Worm (Caenorhabditis elegans) whole organism, mixed stage, embryonic: ENCODE results near the gene pgap-1.
A peak's percentile ranks its signal among the peaks of the same experiment; 100 is the strongest.

ENCODE experiments used
- M03D4.4 ChIP-seq: sonication (generic microtip); optimal IDR thresholded peaks from 2 replicates; lab custom pipeline; 2017; ENCODE audit warnings: mild to moderate bottlenecking, missing genetic modification characterization, missing compliant biosample characterization
- bed-3 ChIP-seq: fragments of 200-800 bp; sonication (Bioruptor generic); optimal IDR thresholded peaks from 3 replicates; lab custom pipeline; 2018; ENCODE audit warnings: mild to moderate bottlenecking, missing genetic modification characterization, moderate library complexity, missing compliant biosample characterization
- blmp-1 ChIP-seq: fragments of 150-350 bp; optimal IDR thresholded peaks from 2 replicates; lab custom pipeline; 2014; ENCODE audit warnings: missing biosample characterization, missing genetic modification characterization
- ceh-39 ChIP-seq: fragments of 150-350 bp; optimal IDR thresholded peaks from 2 replicates; lab custom pipeline; 2014; ENCODE audit warnings: missing biosample characterization, missing genetic modification characterization
- ceh-43 ChIP-seq: fragments of 200-800 bp; sonication (Bioruptor generic); optimal IDR thresholded peaks from 2 replicates; lab custom pipeline; 2018; ENCODE audit warnings: mild to moderate bottlenecking, missing genetic modification characterization, moderate library complexity, missing compliant biosample characterization
- ceh-83 ChIP-seq: fragments of 200-800 bp; sonication (Bioruptor generic); optimal IDR thresholded peaks from 2 replicates; lab custom pipeline; 2018; ENCODE audit warnings: mild to moderate bottlenecking, missing genetic modification characterization, missing compliant biosample characterization
- ces-1 ChIP-seq: fragments of 150-350 bp; optimal IDR thresholded peaks from 2 replicates; lab custom pipeline; 2014; ENCODE audit warnings: missing biosample characterization, missing genetic modification reagents, missing genetic modification characterization
- cnd-1 ChIP-seq: fragments of 200-800 bp; sonication (Bioruptor generic); optimal IDR thresholded peaks from 2 replicates; lab custom pipeline; 2018; ENCODE audit warnings: mild to moderate bottlenecking, missing genetic modification characterization, missing compliant biosample characterization
- drap-1 ChIP-seq: fragments of 200-800 bp; sonication (Bioruptor generic); optimal IDR thresholded peaks from 3 replicates; lab custom pipeline; 2018; ENCODE audit warnings: mild to moderate bottlenecking, missing genetic modification characterization, missing compliant biosample characterization
- elt-1 ChIP-seq: sonication (generic microtip); optimal IDR thresholded peaks from 2 replicates; lab custom pipeline; 2017; ENCODE audit warnings: missing genetic modification characterization, mild to moderate bottlenecking, missing compliant biosample characterization, antibody characterized with exemption, moderate library complexity, borderline replicate concordance; ENCODE audit not compliant: insufficient read depth
- elt-3 ChIP-seq: fragments of 150-350 bp; optimal IDR thresholded peaks from 2 replicates; lab custom pipeline; 2014; ENCODE audit warnings: missing biosample characterization, missing genetic modification characterization
- flh-1 ChIP-seq: fragments of 200-800 bp; sonication (Bioruptor generic); optimal IDR thresholded peaks from 2 replicates; lab custom pipeline; 2018; ENCODE audit warnings: mild to moderate bottlenecking, missing genetic modification characterization, moderate library complexity, missing compliant biosample characterization
- ham-2 ChIP-seq: fragments of 200-800 bp; sonication (Bioruptor generic); optimal IDR thresholded peaks from 2 replicates; lab custom pipeline; 2018; ENCODE audit warnings: mild to moderate bottlenecking, missing genetic modification characterization, missing compliant biosample characterization
- hlh-1 ChIP-seq: fragments of 150-350 bp; optimal IDR thresholded peaks from 2 replicates; lab custom pipeline; 2014; ENCODE audit warnings: missing biosample characterization, missing genetic modification reagents, missing genetic modification characterization
- lin-13 ChIP-seq: fragments of 150-350 bp; optimal IDR thresholded peaks from 2 replicates; lab custom pipeline; 2014; ENCODE audit warnings: missing biosample characterization, missing genetic modification characterization
- lin-32 ChIP-seq: fragments of 200-800 bp; sonication (Bioruptor generic); optimal IDR thresholded peaks from 2 replicates; lab custom pipeline; 2018; ENCODE audit warnings: mild to moderate bottlenecking, missing genetic modification characterization, missing compliant biosample characterization
- lsy-2 ChIP-seq: fragments of 150-350 bp; optimal IDR thresholded peaks from 2 replicates; lab custom pipeline; 2014; ENCODE audit warnings: missing biosample characterization, missing genetic modification characterization
- mab-5 ChIP-seq: fragments of 150-350 bp; optimal IDR thresholded peaks from 2 replicates; lab custom pipeline; 2014; ENCODE audit warnings: missing biosample characterization, missing genetic modification characterization
- mep-1 ChIP-seq: fragments of 150-350 bp; optimal IDR thresholded peaks from 2 replicates; lab custom pipeline; 2017; ENCODE audit warnings: missing biosample characterization, missing genetic modification reagents, missing genetic modification characterization, inconsistent platforms
- mls-2 ChIP-seq: sonication (generic microtip); optimal IDR thresholded peaks from 2 replicates; lab custom pipeline; 2016; ENCODE audit warnings: mild to moderate bottlenecking, missing genetic modification characterization, moderate library complexity, missing compliant biosample characterization
- nhr-12 ChIP-seq: fragments of 150-350 bp; optimal IDR thresholded peaks from 2 replicates; lab custom pipeline; 2014; ENCODE audit warnings: missing biosample characterization, missing genetic modification characterization
- nhr-2 ChIP-seq: fragments of 150-350 bp; optimal IDR thresholded peaks from 2 replicates; lab custom pipeline; 2014; ENCODE audit warnings: missing biosample characterization, missing genetic modification characterization
- nhr-237 ChIP-seq: fragments of 150-350 bp; optimal IDR thresholded peaks from 2 replicates; lab custom pipeline; 2014; ENCODE audit warnings: missing biosample characterization, missing genetic modification characterization
- nhr-28 ChIP-seq: fragments of 150-350 bp; optimal IDR thresholded peaks from 2 replicates; lab custom pipeline; 2014; ENCODE audit warnings: missing biosample characterization, missing genetic modification characterization
- nhr-76 ChIP-seq: sonication (generic microtip); optimal IDR thresholded peaks from 2 replicates; lab custom pipeline; 2017; ENCODE audit warnings: missing biosample characterization, missing genetic modification characterization
- pha-4 ChIP-seq: fragments of 150-350 bp; optimal IDR thresholded peaks from 2 replicates; lab custom pipeline; 2018; ENCODE audit warnings: missing biosample characterization, missing genetic modification reagents, missing genetic modification characterization
- sem-2 ChIP-seq: fragments of 200-800 bp; sonication (Bioruptor generic); optimal IDR thresholded peaks from 2 replicates; lab custom pipeline; 2018; ENCODE audit warnings: mild to moderate bottlenecking, missing genetic modification characterization, missing compliant biosample characterization
- sptf-1 ChIP-seq: sonication (generic microtip); optimal IDR thresholded peaks from 2 replicates; lab custom pipeline; 2017; ENCODE audit warnings: mild to moderate bottlenecking, missing genetic modification characterization, moderate library complexity, missing compliant biosample characterization
- tbx-8 ChIP-seq: fragments of 200-800 bp; sonication (Bioruptor generic); optimal IDR thresholded peaks from 2 replicates; lab custom pipeline; 2018; ENCODE audit warnings: mild to moderate bottlenecking, missing genetic modification characterization, moderate library complexity, missing compliant biosample characterization
- unc-120 ChIP-seq: sonication (generic microtip); optimal IDR thresholded peaks from 2 replicates; lab custom pipeline; 2017; ENCODE audit warnings: missing genetic modification characterization, missing compliant biosample characterization; ENCODE audit not compliant: poor library complexity, severe bottlenecking
- zip-8 ChIP-seq: fragments of 150-350 bp; optimal IDR thresholded peaks from 2 replicates; lab custom pipeline; 2014; ENCODE audit warnings: missing biosample characterization, missing genetic modification characterization
- ztf-11 ChIP-seq: fragments of 150-350 bp; optimal IDR thresholded peaks from 2 replicates; lab custom pipeline; 2014; ENCODE audit warnings: missing biosample characterization, missing genetic modification characterization

Gene pgap-1

DNA sequence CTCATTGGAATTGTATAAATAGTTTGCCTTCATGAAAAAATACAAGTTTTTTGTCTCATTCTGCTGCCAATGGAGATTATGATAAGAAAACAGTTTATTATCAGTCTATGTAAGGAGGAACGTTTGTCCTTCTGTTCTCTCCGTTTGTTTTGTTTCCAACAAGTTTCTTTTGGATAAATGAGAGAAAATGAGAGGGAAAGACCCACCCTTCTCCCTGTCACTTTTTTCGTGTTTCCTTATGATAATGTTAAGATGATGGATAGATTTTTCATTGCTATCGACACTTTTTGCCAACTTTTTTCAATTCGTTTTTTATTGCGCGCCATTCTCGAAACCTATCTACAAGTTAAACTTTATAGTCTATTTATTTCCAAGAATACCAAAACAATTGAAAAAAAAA is 10.5 kb upstream of the pgap-1 start:
- TF ChIP-seq elt-3 (tag; lab: Kevin White, UChicago) (no peak), ceh-83 (GFP tag; lab: Kevin White, UChicago) (no peak), nhr-12 (no peak), nhr-28 (tag; lab: Kevin White, UChicago) (no peak), lin-32 (GFP tag; lab: Kevin White, UChicago) (no peak), nhr-76 (no peak), lin-13 (tag; lab: Kevin White, UChicago) (no peak), ztf-11 (no peak), elt-1 (no peak), flh-1 (no peak), M03D4.4 (tag; lab: Kevin White, UChicago) (no peak), hlh-1 (tag; lab: Kevin White, UChicago) (no peak), tbx-8 (no peak), ceh-39 (tag; lab: Kevin White, UChicago) (no peak), mab-5 (no peak)

- TF ChIP-seq flh-1, result no peak
- TF ChIP-seq bed-3 (GFP tag; lab: Kevin White, UChicago), result no peak
Measured at ce11 chrV:11234350-11234749, 7.3 kb upstream of the pgap-1 start, which contains the start of gene T19B10.5. Gene T19B10.5, plus strand, starts transcription at chrV:11234650.

ce11 chrV:11235876-11236275 is 5.8 kb upstream of the pgap-1 start:
- no peak for TF ChIP-seq lin-32 (GFP tag; lab: Kevin White, UChicago)
- TF ChIP-seq pha-4, result no peak
- no peak for TF ChIP-seq blmp-1 (tag; lab: Kevin White, UChicago)
- no peak for TF ChIP-seq nhr-2 (tag; lab: Kevin White, UChicago)
- TF ChIP-seq ceh-39 (tag; lab: Kevin White, UChicago), result no peak

DNA sequence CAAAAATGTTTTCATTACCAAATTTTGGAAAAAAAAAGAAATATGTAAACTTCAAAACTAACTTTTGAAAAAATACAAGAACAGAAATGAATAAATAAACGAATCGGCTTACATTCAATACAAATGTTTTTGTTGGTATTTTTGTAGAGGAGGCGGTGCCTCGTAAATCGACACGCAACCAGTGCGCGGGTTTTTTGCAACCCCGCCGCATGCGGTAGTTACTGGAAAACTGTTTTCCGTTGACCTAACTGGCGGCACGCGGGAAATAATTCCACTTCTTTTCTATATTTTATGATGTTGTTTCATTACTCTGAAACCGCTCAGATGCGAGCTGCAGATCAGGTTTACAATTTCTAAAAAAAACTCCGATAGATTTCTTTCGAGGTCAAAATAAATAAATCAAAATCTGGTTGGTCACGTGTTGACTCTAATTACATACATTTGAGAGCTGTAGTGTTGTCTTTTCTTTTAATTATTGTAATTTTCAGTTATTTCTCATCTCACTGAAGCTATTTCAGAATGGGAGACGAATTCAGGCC is 2.4 kb upstream of the pgap-1 start, which contains the start of the genes dvc-1 and ima-1:
Gene dvc-1 (minus strand): TSS at position 145 of the 539 bp plus-strand sequence.
Gene ima-1 (plus strand): TSS at position 489 of the 539 bp plus-strand sequence.
- TF ChIP-seq bed-3 (GFP tag; lab: Kevin White, UChicago) (peak; percentile 44), ceh-43 (peak; percentile 82), flh-1 (no peak), ztf-11 (peak; percentile 89), lin-32 (GFP tag; lab: Kevin White, UChicago) (no peak), mls-2 (tag; lab: Kevin White, UChicago) (peak; percentile 87), ces-1 (GFP tag; lab: Kevin White, UChicago) (peak; percentile 36), sptf-1 (tag; lab: Kevin White, UChicago) (peak; percentile 89), hlh-1 (tag; lab: Kevin White, UChicago) (peak; percentile 48), mep-1 (tag; lab: Kevin White, UChicago) (peak; percentile 75), pha-4 (no peak), M03D4.4 (tag; lab: Kevin White, UChicago) (peak; percentile 78), blmp-1 (tag; lab: Kevin White, UChicago) (peak; percentile 64), nhr-12 (peak; percentile 56), lsy-2 (tag; lab: Kevin White, UChicago) (peak; percentile 56), cnd-1 (tag; lab: Kevin White, UChicago) (peak; percentile 76), zip-8 (tag; lab: Kevin White, UChicago) (no peak), unc-120 (tag; lab: Kevin White, UChicago) (peak; percentile 54), nhr-76 (peak; percentile 70), nhr-237 (peak; percentile 61), ham-2 (GFP tag; lab: Kevin White, UChicago) (peak; percentile 14), nhr-28 (tag; lab: Kevin White, UChicago) (peak; percentile 8), mab-5 (no peak), lin-13 (tag; lab: Kevin White, UChicago) (no peak), nhr-2 (tag; lab: Kevin White, UChicago) (no peak), elt-1 (peak; percentile 2), sem-2 (GFP tag; lab: Kevin White, UChicago) (peak; percentile 65), ceh-83 (GFP tag; lab: Kevin White, UChicago) (peak; percentile 59), drap-1 (peak; percentile 69), ceh-39 (tag; lab: Kevin White, UChicago) (no peak)
